Fruit fly (Drosophila melanogaster): ENCODE data around the gene Nprl2.

Gene Nprl2

dm6 chrX:16871808-16872207, 12.4 kb downstream of the Nprl2 start:
- TF ChIP-seq CG8478 (optimal IDR thresholded peaks at IDR 0.05) = no peak
- no peak for TF ChIP-seq CTCF (optimal IDR thresholded peaks at IDR 0.05)

dm6 chrX:16867622-16868021, 16.5 kb downstream of the Nprl2 start:
- TF ChIP-seq CTCF (optimal IDR thresholded peaks at IDR 0.05) (no peak), CG8478 (optimal IDR thresholded peaks at IDR 0.05) (no peak)

- TF ChIP-seq CG8478 (optimal IDR thresholded peaks at IDR 0.05) (no peak), CTCF (optimal IDR thresholded peaks at IDR 0.05) (no peak)
These were observed 24.4 kb downstream of the Nprl2 start for dm6 chrX:16859732-16860131.

dm6 chrX:16854746-16855145, 29.4 kb downstream of the Nprl2 start:
- TF ChIP-seq CTCF (optimal IDR thresholded peaks at IDR 0.05) (no peak), CG8478 (optimal IDR thresholded peaks at IDR 0.05) (no peak)

dm6 chrX:16849517-16849916, 34.6 kb downstream of the Nprl2 start:
- TF ChIP-seq CTCF (optimal IDR thresholded peaks at IDR 0.05) = no peak
- no peak for TF ChIP-seq CG8478 (optimal IDR thresholded peaks at IDR 0.05)

- no peak for TF ChIP-seq CTCF (optimal IDR thresholded peaks at IDR 0.05)
- no peak for TF ChIP-seq CG8478 (optimal IDR thresholded peaks at IDR 0.05)
These were observed 35.2 kb downstream of the Nprl2 start for dm6 chrX:16848978-16849377.

dm6 chrX:16846575-16846974, 37.6 kb downstream of the Nprl2 start:
- TF ChIP-seq CTCF (optimal IDR thresholded peaks at IDR 0.05) (peak; percentile 87 to 88), CG8478 (optimal IDR thresholded peaks at IDR 0.05) (no peak)

dm6 chrX:16844295-16844694, 39.9 kb downstream of the Nprl2 start, which contains the start of gene RSG7:
Gene RSG7 (minus strand): TSS chrX:16844433.
- TF ChIP-seq CG8478 (optimal IDR thresholded peaks at IDR 0.05) (no peak), CTCF (optimal IDR thresholded peaks at IDR 0.05) (no peak)

- TF ChIP-seq CG8478 (optimal IDR thresholded peaks at IDR 0.05) (no peak), CTCF (optimal IDR thresholded peaks at IDR 0.05) (peak in 1 of 2 experiments; percentile 9)
These were observed 44.3 kb downstream of the Nprl2 start for dm6 chrX:16839905-16840304.

- no peak for TF ChIP-seq CTCF (optimal IDR thresholded peaks at IDR 0.05)
- TF ChIP-seq CG8478 (optimal IDR thresholded peaks at IDR 0.05) = no peak
These were observed 45.1 kb downstream of the Nprl2 start for dm6 chrX:16839033-16839432.

dm6 chrX:16837588-16838178, 46.5 kb downstream of the Nprl2 start:
- TF ChIP-seq CG8478 (optimal IDR thresholded peaks at IDR 0.05) (no peak), CTCF (optimal IDR thresholded peaks at IDR 0.05) (no peak)

dm6 chrX:16836805-16837333, 47.3 kb downstream of the Nprl2 start:
- TF ChIP-seq CTCF (optimal IDR thresholded peaks at IDR 0.05) (no peak), CG8478 (optimal IDR thresholded peaks at IDR 0.05) (no peak)

- TF ChIP-seq CTCF (optimal IDR thresholded peaks at IDR 0.05) (no peak), CG8478 (optimal IDR thresholded peaks at IDR 0.05) (no peak)
These were observed 47.9 kb downstream of the Nprl2 start for dm6 chrX:16836091-16836799.

- TF ChIP-seq CG8478 (optimal IDR thresholded peaks at IDR 0.05) (no peak), CTCF (optimal IDR thresholded peaks at IDR 0.05) (no peak)
These were observed 48.9 kb downstream of the Nprl2 start, which contains the start of the genes CG13004 and CG46306 for dm6 chrX:16835304-16835703. Gene CG13004 (minus strand): TSS chrX:16835520. Gene CG46306 (minus strand): TSS chrX:16835520.

- TF ChIP-seq CTCF (optimal IDR thresholded peaks at IDR 0.05) (no peak), CG8478 (optimal IDR thresholded peaks at IDR 0.05) (no peak)
These were observed 49.9 kb downstream of the Nprl2 start for dm6 chrX:16834259-16834658.

dm6 chrX:16833097-16833496, 51.1 kb downstream of the Nprl2 start:
- TF ChIP-seq CG8478 (optimal IDR thresholded peaks at IDR 0.05) (no peak), CTCF (optimal IDR thresholded peaks at IDR 0.05) (no peak)

Measured in S2 (cell line).